Worm (Caenorhabditis elegans): ENCODE data around the gene Y57G11C.1147.

DNA sequence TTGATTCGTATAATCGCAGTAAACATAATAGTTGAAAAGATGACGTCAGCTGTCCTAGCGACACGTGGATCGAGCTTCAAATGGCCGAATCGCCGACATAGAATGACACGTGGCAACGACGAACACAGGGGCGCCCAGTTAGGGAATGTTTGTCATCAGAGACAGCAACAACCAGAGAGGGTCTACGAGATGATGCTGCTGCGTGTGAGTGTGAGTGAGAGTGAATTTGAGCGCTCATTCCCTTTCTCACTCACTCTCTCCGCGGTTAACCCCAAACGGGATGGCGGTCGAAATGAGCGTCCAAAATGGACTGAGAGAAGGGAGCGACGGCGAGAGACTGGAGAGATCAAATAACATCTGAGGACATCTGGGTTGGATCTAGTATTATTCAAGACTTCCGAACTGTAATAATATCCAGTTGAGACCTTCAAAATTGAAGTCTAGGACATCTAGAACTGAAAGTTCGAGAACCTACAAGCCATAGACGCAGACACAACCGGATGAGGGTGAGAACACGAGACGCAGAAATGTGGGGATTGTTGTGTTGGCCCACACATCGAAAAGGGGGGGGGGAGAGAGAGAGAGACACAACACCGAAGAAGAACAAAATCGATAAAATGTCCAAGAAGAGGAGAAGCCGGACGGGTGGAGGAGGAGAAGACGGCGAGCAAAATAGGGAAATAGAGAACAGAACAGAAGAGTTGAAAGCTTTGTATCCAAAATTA, 3.3 kb downstream of the Y57G11C.1147 start:
- no peak for TF ChIP-seq T23F11.4 (GFP tag; optimal IDR thresholded peaks at IDR 0.05)
- TF ChIP-seq fax-1 (tag; optimal IDR thresholded peaks at IDR 0.05) = no peak
- peak; percentile 74 for TF ChIP-seq ceh-34 (tag; optimal IDR thresholded peaks at IDR 0.05)
- no peak for TF ChIP-seq pha-4 (tag; optimal IDR thresholded peaks at IDR 0.05)
- TF ChIP-seq C38D4.7 (GFP tag; optimal IDR thresholded peaks at IDR 0.05) = peak; percentile 1
- TF ChIP-seq sdc-2 (tag; optimal IDR thresholded peaks at IDR 0.05) = no peak
- no peak for TF ChIP-seq che-1 (tag; optimal IDR thresholded peaks at IDR 0.05)
- TF ChIP-seq elt-2 (tag; optimal IDR thresholded peaks at IDR 0.05) = no peak
